Worm (Caenorhabditis elegans) whole organism, L4 larva: ENCODE results near the gene esyt-2.

Experiments used
- D1046.2 ChIP-seq: fragments of 200-800 bp; sonication (Bioruptor generic); IDR thresholded peaks from 2 replicates; pipeline ENCODE4 v1.3.6; 2022; ENCODE audit warnings: missing genetic modification characterization, missing compliant biosample characterization
- T26A8.4 ChIP-seq: fragments of 200-800 bp; sonication (Bioruptor generic); IDR thresholded peaks from 2 replicates; pipeline ENCODE4 v1.3.6; 2022; ENCODE audit warnings: missing genetic modification characterization, missing compliant biosample characterization
- Y5F2A.4 ChIP-seq: fragments of 200-800 bp; sonication (Bioruptor generic); optimal IDR thresholded peaks from 2 replicates; lab custom pipeline; 2018; ENCODE audit warnings: mild to moderate bottlenecking, missing genetic modification characterization, missing compliant biosample characterization
- aha-1 ChIP-seq: fragments of 150-350 bp; peaks from one replicate; lab custom pipeline; 2014; ENCODE audit warnings: missing biosample characterization, missing genetic modification characterization
- ceh-32 ChIP-seq: sonication (generic microtip); optimal IDR thresholded peaks from 2 replicates; lab custom pipeline; 2016; ENCODE audit warnings: mild to moderate bottlenecking, missing genetic modification characterization, missing compliant biosample characterization; ENCODE audit not compliant: poor library complexity
- ces-1 ChIP-seq: fragments of 150-350 bp; sonication (generic microtip); optimal IDR thresholded peaks from 4 replicates; lab custom pipeline; 2014; ENCODE audit warnings: missing biosample characterization, missing genetic modification reagents, missing genetic modification characterization
- cey-2 ChIP-seq: sonication (generic microtip); optimal IDR thresholded peaks from 3 replicates; lab custom pipeline; 2017; ENCODE audit warnings: missing genetic modification characterization, mild to moderate bottlenecking, missing compliant biosample characterization, antibody characterized with exemption, borderline replicate concordance; ENCODE audit not compliant: insufficient read depth
- ctbp-1 ChIP-seq: fragments of 200-800 bp; sonication (Bioruptor generic); IDR thresholded peaks from 2 replicates; pipeline ENCODE4 v1.3.6; 2022; ENCODE audit warnings: missing genetic modification reagents, missing genetic modification characterization, missing compliant biosample characterization
- daf-8 ChIP-seq: fragments of 200-800 bp; sonication (Bioruptor generic); IDR thresholded peaks from 2 replicates; pipeline ENCODE4 v1.3.6; 2022; ENCODE audit warnings: missing genetic modification characterization, missing compliant biosample characterization
- dmd-8 ChIP-seq: fragments of 200-800 bp; sonication (Bioruptor generic); IDR thresholded peaks from 2 replicates; pipeline ENCODE4 v1.3.6; 2022; ENCODE audit warnings: missing genetic modification characterization, missing compliant biosample characterization
- duxl-1 ChIP-seq: sonication (generic microtip); optimal IDR thresholded peaks from 2 replicates; lab custom pipeline; 2016; ENCODE audit warnings: mild to moderate bottlenecking, missing genetic modification characterization, moderate library complexity, missing compliant biosample characterization; ENCODE audit not compliant: poor library complexity
- hif-1 ChIP-seq, 2 experiments: sonication (generic microtip); optimal IDR thresholded peaks; 2 replicates each; lab custom pipeline; 2016 to 2017; ENCODE audit warnings: missing compliant biosample characterization in 2 of 2, missing genetic modification characterization in 2 of 2, missing genetic modification reagents in 2 of 2, missing genotype in 2 of 2, mild to moderate bottlenecking in 1 of 2
- hlh-30 ChIP-seq: sonication (generic microtip); optimal IDR thresholded peaks from 2 replicates; lab custom pipeline; 2017; ENCODE audit warnings: antibody characterized with exemption, mild to moderate bottlenecking, missing genetic modification characterization, missing compliant biosample characterization; ENCODE audit not compliant: insufficient read depth
- jun-1 ChIP-seq: fragments of 150-350 bp; optimal IDR thresholded peaks from 2 replicates; lab custom pipeline; 2014; ENCODE audit warnings: missing biosample characterization, missing genetic modification reagents, missing genetic modification characterization
- lin-15B ChIP-seq: fragments of 150-350 bp; sonication (generic microtip); optimal IDR thresholded peaks from 3 replicates; lab custom pipeline; 2014; ENCODE audit warnings: missing biosample characterization, missing genetic modification characterization
- lin-39 ChIP-seq: fragments of 150-350 bp; optimal IDR thresholded peaks from 2 replicates; lab custom pipeline; 2014; ENCODE audit warnings: missing biosample characterization, missing genetic modification reagents, missing genetic modification characterization
- lir-3 ChIP-seq: sonication (generic microtip); optimal IDR thresholded peaks from 2 replicates; lab custom pipeline; 2016; ENCODE audit warnings: mild to moderate bottlenecking, missing genetic modification characterization, missing compliant biosample characterization
- madf-5 ChIP-seq, 2 experiments: fragments of 200-800 bp; sonication (Bioruptor generic); IDR thresholded peaks; 2 replicates each; pipeline ENCODE4 v1.3.6; 2022; ENCODE audit warnings: missing compliant biosample characterization in 2 of 2, missing genetic modification characterization in 2 of 2
- madf-9 ChIP-seq: fragments of 200-800 bp; sonication (Bioruptor generic); conservative IDR thresholded peaks from 2 replicates; pipeline ENCODE4 v1.3.6; 2022; ENCODE audit warnings: missing genetic modification reagents, missing genetic modification characterization, missing compliant biosample characterization
- mxl-3 ChIP-seq: fragments of 200-800 bp; sonication (Bioruptor generic); optimal IDR thresholded peaks from 2 replicates; lab custom pipeline; 2018; ENCODE audit warnings: mild to moderate bottlenecking, missing genetic modification characterization, missing compliant biosample characterization
- nhr-10 ChIP-seq: fragments of 150-350 bp; optimal IDR thresholded peaks from 2 replicates; lab custom pipeline; 2014; ENCODE audit warnings: missing biosample characterization, missing genetic modification characterization
- nhr-11 ChIP-seq: fragments of 150-350 bp; optimal IDR thresholded peaks from 2 replicates; lab custom pipeline; 2014; ENCODE audit warnings: missing biosample characterization, missing genetic modification characterization
- nhr-25 ChIP-seq: sonication (generic microtip); optimal IDR thresholded peaks from 2 replicates; lab custom pipeline; 2017; ENCODE audit warnings: missing genetic modification characterization, mild to moderate bottlenecking, missing compliant biosample characterization, antibody characterized with exemption, moderate library complexity, borderline replicate concordance; ENCODE audit not compliant: insufficient read depth
- nhr-41 ChIP-seq: fragments of 200-800 bp; sonication (Bioruptor generic); IDR thresholded peaks from 2 replicates; pipeline ENCODE4 v1.3.6; 2022; ENCODE audit warnings: missing genetic modification reagents, missing genetic modification characterization, missing compliant biosample characterization
- nhr-76 ChIP-seq: fragments of 150-350 bp; optimal IDR thresholded peaks from 2 replicates; lab custom pipeline; 2014; ENCODE audit warnings: missing biosample characterization, missing genetic modification characterization
- php-3 ChIP-seq: fragments of 200-800 bp; sonication (Bioruptor generic); IDR thresholded peaks from 2 replicates; pipeline ENCODE4 v1.3.6; 2022; ENCODE audit warnings: missing genetic modification reagents, missing genetic modification characterization, missing compliant biosample characterization
- rbr-2 ChIP-seq: sonication (generic microtip); optimal IDR thresholded peaks from 2 replicates; lab custom pipeline; 2016; ENCODE audit warnings: missing genotype, missing genetic modification characterization, missing compliant biosample characterization
- spr-1 ChIP-seq: sonication (generic microtip); optimal IDR thresholded peaks from 2 replicates; lab custom pipeline; 2016; ENCODE audit warnings: mild to moderate bottlenecking, missing genetic modification characterization, missing compliant biosample characterization
- unc-62 ChIP-seq, 3 experiments: fragments of 150-350 bp in 1 of 3; sonication (generic microtip); optimal IDR thresholded peaks in 2 of 3; peaks in 1 of 3; 1 replicate in 1 of 3; 2 replicates in 2 of 3; lab custom pipeline; 2014 to 2017; ENCODE audit warnings: missing biosample characterization in 3 of 3, missing genetic modification characterization in 3 of 3, missing genetic modification reagents in 3 of 3, missing genotype in 1 of 3
- zag-1 ChIP-seq: fragments of 150-350 bp; optimal IDR thresholded peaks from 2 replicates; lab custom pipeline; 2014; ENCODE audit warnings: missing biosample characterization, missing genetic modification characterization
- zip-11 ChIP-seq: fragments of 200-800 bp; sonication (Bioruptor generic); IDR thresholded peaks from 2 replicates; pipeline ENCODE4 v1.3.6; 2022; ENCODE audit warnings: missing genetic modification characterization, missing compliant biosample characterization
- zip-2 ChIP-seq: fragments of 150-350 bp; optimal IDR thresholded peaks from 2 replicates; lab custom pipeline; 2014; ENCODE audit warnings: missing biosample characterization, missing genetic modification characterization

The esyt-2 gene

DNA sequence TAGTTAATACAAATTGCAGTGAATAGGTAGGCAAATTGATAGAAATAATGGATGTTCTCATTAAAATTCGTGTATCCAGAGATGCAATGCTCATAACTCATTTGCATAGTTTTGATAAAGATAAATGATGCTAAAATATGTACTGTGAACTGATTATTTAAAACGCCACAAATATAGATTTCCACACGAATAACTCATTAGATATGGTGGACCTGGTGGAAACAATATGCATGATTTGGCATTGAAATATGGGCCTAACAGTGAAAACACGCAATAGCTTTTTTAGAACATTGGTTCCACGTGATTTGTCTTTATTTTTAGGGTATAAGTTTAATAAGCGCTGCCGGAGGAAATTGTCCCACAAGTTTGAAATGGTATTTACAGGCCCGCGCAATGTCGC lies 39.5 kb upstream of the esyt-2 start, which contains the start of gene srg-3:
Gene srg-3, minus strand, starts transcription at position 101 of the 400 bp plus-strand sequence.
- TF ChIP-seq nhr-25 (tag; lab: Kevin White, UChicago) (no peak), madf-5 (GFP tag; IDR thresholded peaks at IDR 0.05; lab: Robert Waterston, UW) (no peak), nhr-76 (tag; lab: Kevin White, UChicago) (no peak), zag-1 (tag; lab: Kevin White, UChicago) (no peak), zip-11 (GFP tag; lab: Robert Waterston, UW) (no peak), hlh-30 (tag; lab: Kevin White, UChicago) (no peak), spr-1 (tag; lab: Kevin White, UChicago) (no peak), unc-62 (GFP tag; optimal IDR thresholded peaks at IDR 0.05 in 1 of 2; lab: Kevin White, UChicago) (peak in 1 of 2 experiments; percentile 47), unc-62 (tag; optimal IDR thresholded peaks at IDR 0.05; lab: Kevin White, UChicago) (no peak), aha-1 (tag; lab: Kevin White, UChicago) (peak; percentile 33)
- TF ChIP-seq, all 104 proteins: peak for 2

ce11 chrIII:6268061-6268460 lies 37.3 kb upstream of the esyt-2 start, which contains the start of gene srg-7:
Gene srg-7, minus strand, starts transcription at chrIII:6268161.
- TF ChIP-seq php-3 (GFP tag; lab: Robert Waterston, UW) (no peak), ceh-32 (tag; lab: Kevin White, UChicago) (no peak), lin-39 (tag; lab: Kevin White, UChicago) (no peak), D1046.2 (GFP tag; lab: Robert Waterston, UW) (no peak), madf-9 (no peak), hif-1 (tag; optimal IDR thresholded peaks at IDR 0.05; lab: Kevin White, UChicago) (no peak), lir-3 (tag; lab: Kevin White, UChicago) (no peak), cey-2 (tag; lab: Kevin White, UChicago) (no peak), Y5F2A.4 (GFP tag; lab: Kevin White, UChicago) (no peak), duxl-1 (tag; lab: Kevin White, UChicago) (no peak), spr-1 (tag; lab: Kevin White, UChicago) (no peak), T26A8.4 (GFP tag; lab: Robert Waterston, UW) (no peak), nhr-11 (tag; lab: Kevin White, UChicago) (no peak), jun-1 (tag; lab: Kevin White, UChicago) (no peak), dmd-8 (GFP tag; lab: Robert Waterston, UW) (no peak), lin-15B (tag; lab: Kevin White, UChicago) (no peak), daf-8 (no peak)

DNA sequence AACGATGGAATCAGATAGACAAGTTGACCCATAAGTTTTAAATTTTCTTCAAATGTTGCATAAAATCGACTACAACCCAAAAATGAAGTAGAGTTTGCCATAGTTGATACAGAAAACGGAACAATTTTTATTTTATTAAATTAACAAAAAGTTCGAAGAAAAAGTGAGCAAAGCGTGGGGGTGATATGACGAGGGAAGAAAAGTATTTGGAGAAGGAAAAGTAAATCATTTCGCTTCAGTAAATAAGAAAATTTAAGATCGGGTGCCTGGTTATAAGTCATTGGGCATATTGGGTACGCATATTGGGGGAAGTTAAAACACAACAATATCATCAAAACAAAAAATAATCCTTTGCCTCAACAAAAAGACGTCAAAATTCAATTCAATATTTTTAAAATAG lies 35.1 kb upstream of the esyt-2 start, which contains the start of gene srg-6:
Gene srg-6, minus strand, starts transcription at position 101 of the 400 bp plus-strand sequence.
- no peak for TF ChIP-seq nhr-10 (tag; lab: Kevin White, UChicago)
- TF ChIP-seq lir-3 (tag; lab: Kevin White, UChicago) = no peak

- TF ChIP-seq nhr-41 (GFP tag; lab: Robert Waterston, UW) (no peak), mxl-3 (no peak), rbr-2 (no peak), ctbp-1 (GFP tag; lab: Robert Waterston, UW) (no peak), ces-1 (GFP tag; lab: Kevin White, UChicago) (no peak), jun-1 (tag; lab: Kevin White, UChicago) (no peak), zip-2 (tag; lab: Kevin White, UChicago) (no peak), T26A8.4 (GFP tag; lab: Robert Waterston, UW) (no peak)
These were observed 33.7 kb upstream of the esyt-2 start, which contains the start of gene srg-5 for ce11 chrIII:6264447-6264846. Gene srg-5, minus strand, starts transcription at chrIII:6264547.
